6 worm cellular contexts compared by ENCODE assay signal in the genomic region with DNA sequence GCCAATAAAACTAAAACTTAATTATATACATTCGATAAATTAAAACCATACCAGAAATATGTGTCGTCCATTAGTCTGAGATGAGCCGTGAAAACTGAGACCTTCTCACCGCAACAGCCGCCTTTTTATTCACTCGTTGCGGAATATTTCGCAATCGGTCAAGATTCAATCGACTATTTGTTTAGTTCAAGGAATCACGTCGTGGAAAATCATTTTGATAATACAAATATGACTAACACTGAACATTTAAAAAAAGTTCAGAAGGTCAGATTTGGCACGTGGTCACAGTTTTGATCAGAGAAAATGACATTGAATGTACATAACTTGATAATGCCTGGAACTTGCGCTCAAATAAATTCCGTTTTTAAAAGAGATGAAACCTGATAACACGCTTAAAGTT.
TF ChIP-seq lines count a peak whose summit lies in the region.

Gene F17C11.11 (minus strand): TSS at position 79 of the 400 bp plus-strand sequence.

TF ChIP-seq in whole organism, L1 larva, 84 proteins besides CTCF, POLR2A, EP300 and RAD21 (continues in another document):
- TF ChIP-seq tbx-2 (tag; optimal IDR thresholded peaks at IDR 0.05; lab: Kevin White, UChicago) (no peak), nhr-71 (tag; optimal IDR thresholded peaks at IDR 0.05; lab: Kevin White, UChicago) (peak; percentile 48), fos-1 (tag; optimal IDR thresholded peaks at IDR 0.05; lab: Kevin White, UChicago) (no peak), rnt-1 (tag; optimal IDR thresholded peaks at IDR 0.05; lab: Kevin White, UChicago) (peak; percentile 52), xbp-1 (tag; optimal IDR thresholded peaks at IDR 0.05; lab: Kevin White, UChicago) (no peak), mep-1 (tag; optimal IDR thresholded peaks at IDR 0.05; lab: Kevin White, UChicago) (peak; percentile 3), mdl-1 (tag; optimal IDR thresholded peaks at IDR 0.05; lab: Kevin White, UChicago) (peak in 1 of 2 experiments; percentile 32), nhr-20 (tag; optimal IDR thresholded peaks at IDR 0.05; lab: Kevin White, UChicago) (peak; percentile 10), egl-27 (tag; optimal IDR thresholded peaks at IDR 0.05; lab: Kevin White, UChicago) (no peak), lin-14 (GFP tag; optimal IDR thresholded peaks at IDR 0.05; lab: Kevin White, UChicago) (peak; percentile 27), efl-1 (optimal IDR thresholded peaks at IDR 0.05; lab: Kevin White, UChicago) (no peak), efl-1 (GFP tag; optimal IDR thresholded peaks at IDR 0.05 in 1 of 2; lab: Kevin White, UChicago) (peak; percentile 1 to 17), elt-2 (tag; optimal IDR thresholded peaks at IDR 0.05; lab: Kevin White, UChicago) (peak; percentile 73), lsy-2 (tag; optimal IDR thresholded peaks at IDR 0.05; lab: Kevin White, UChicago) (peak in 1 of 2 experiments; percentile 1)

TF ChIP-seq in whole organism, L2 larva, 48 proteins besides CTCF, POLR2A, EP300 and RAD21 (continues in another document):
- no peak for TF ChIP-seq lin-39 (tag; optimal IDR thresholded peaks at IDR 0.05; lab: Kevin White, UChicago)
- no peak for TF ChIP-seq ztf-11 (tag; optimal IDR thresholded peaks at IDR 0.05; lab: Kevin White, UChicago)
- no peak for TF ChIP-seq alr-1 (tag; optimal IDR thresholded peaks at IDR 0.05; lab: Kevin White, UChicago)
- no peak for TF ChIP-seq blmp-1 (tag; optimal IDR thresholded peaks at IDR 0.05; lab: Kevin White, UChicago; ENCODE audit: insufficient read depth)
- TF ChIP-seq mdl-1 (tag; optimal IDR thresholded peaks at IDR 0.05; lab: Kevin White, UChicago): no peak
- no peak for TF ChIP-seq snpc-4 (tag; optimal IDR thresholded peaks at IDR 0.05; lab: Kevin White, UChicago)
- peak; percentile 68 for TF ChIP-seq sma-9 (GFP tag; optimal IDR thresholded peaks at IDR 0.05; lab: Kevin White, UChicago)
- TF ChIP-seq sma-9 (tag; optimal IDR thresholded peaks at IDR 0.05; lab: Kevin White, UChicago): no peak
- TF ChIP-seq C34F6.9 (tag; optimal IDR thresholded peaks at IDR 0.05; lab: Kevin White, UChicago): peak; percentile 28
- TF ChIP-seq Y55F3AM.14 (GFP tag; optimal IDR thresholded peaks at IDR 0.05; lab: Kevin White, UChicago): no peak
- TF ChIP-seq elt-1 (tag; optimal IDR thresholded peaks at IDR 0.05; lab: Kevin White, UChicago): no peak
- peak; percentile 58 for TF ChIP-seq fos-1 (tag; optimal IDR thresholded peaks at IDR 0.05; lab: Kevin White, UChicago)
- no peak for TF ChIP-seq lsy-2 (tag; optimal IDR thresholded peaks at IDR 0.05; lab: Kevin White, UChicago)
- TF ChIP-seq F13H6.1 (tag; optimal IDR thresholded peaks at IDR 0.05; lab: Kevin White, UChicago): peak; percentile 26
- TF ChIP-seq unc-39 (tag; optimal IDR thresholded peaks at IDR 0.05; lab: Kevin White, UChicago): no peak

TF ChIP-seq in whole organism, L3 larva, 47 proteins besides CTCF, POLR2A, EP300 and RAD21 (continues in another document):
- TF ChIP-seq elt-1 (tag; optimal IDR thresholded peaks at IDR 0.05; lab: Kevin White, UChicago) (no peak), ceh-82 (tag; optimal IDR thresholded peaks at IDR 0.05; lab: Kevin White, UChicago) (no peak), ama-1 (optimal IDR thresholded peaks at IDR 0.05; lab: Kevin White, UChicago) (no peak), pqm-1 (tag; optimal IDR thresholded peaks at IDR 0.05; lab: Kevin White, UChicago) (peak; percentile 62), elt-2 (tag; optimal IDR thresholded peaks at IDR 0.05; lab: Kevin White, UChicago) (peak; percentile 77), sea-2 (GFP tag; optimal IDR thresholded peaks at IDR 0.05; lab: Kevin White, UChicago) (no peak), aly-2 (tag; optimal IDR thresholded peaks at IDR 0.05; lab: Kevin White, UChicago) (no peak), lin-15B (tag; optimal IDR thresholded peaks at IDR 0.05; lab: Kevin White, UChicago) (no peak), nhr-23 (tag; optimal IDR thresholded peaks at IDR 0.05; lab: Kevin White, UChicago) (peak; percentile 4), pha-4 (tag; optimal IDR thresholded peaks at IDR 0.05; lab: Kevin White, UChicago) (peak; percentile 6), mml-1 (tag; optimal IDR thresholded peaks at IDR 0.05; lab: Kevin White, UChicago) (no peak), fkh-2 (tag; optimal IDR thresholded peaks at IDR 0.05; lab: Kevin White, UChicago) (no peak), fkh-10 (GFP tag; optimal IDR thresholded peaks at IDR 0.05; lab: Kevin White, UChicago) (no peak), snpc-4 (tag; optimal IDR thresholded peaks at IDR 0.05; lab: Kevin White, UChicago) (no peak), ceh-28 (tag; optimal IDR thresholded peaks at IDR 0.05; lab: Kevin White, UChicago) (no peak), nhr-12 (tag; optimal IDR thresholded peaks at IDR 0.05; lab: Kevin White, UChicago) (no peak)

TF ChIP-seq in whole organism, L4 larva, 104 proteins besides CTCF, POLR2A, EP300 and RAD21 (continues in another document):
- TF ChIP-seq daf-16 (GFP tag; optimal IDR thresholded peaks at IDR 0.05; lab: Kevin White, UChicago): no peak
- TF ChIP-seq daf-16 (tag; optimal IDR thresholded peaks at IDR 0.05; lab: Kevin White, UChicago): peak; percentile 77
- peak; percentile 83 for TF ChIP-seq aha-1 (tag; lab: Kevin White, UChicago)
- peak in 1 of 2 experiments; percentile 6 for TF ChIP-seq hif-1 (tag; optimal IDR thresholded peaks at IDR 0.05; lab: Kevin White, UChicago)
- no peak for TF ChIP-seq pqm-1 (tag; optimal IDR thresholded peaks at IDR 0.05; lab: Kevin White, UChicago)
- TF ChIP-seq mxl-3 (GFP tag; optimal IDR thresholded peaks at IDR 0.05; lab: Kevin White, UChicago): peak; percentile 35
- TF ChIP-seq zfp-2 (tag; optimal IDR thresholded peaks at IDR 0.05; lab: Kevin White, UChicago): no peak
- peak; percentile 88 for TF ChIP-seq dve-1 (tag; optimal IDR thresholded peaks at IDR 0.05; lab: Kevin White, UChicago; ENCODE audit: insufficient read depth)
- TF ChIP-seq nhr-237 (tag; optimal IDR thresholded peaks at IDR 0.05; lab: Kevin White, UChicago): no peak
- TF ChIP-seq cey-2 (tag; optimal IDR thresholded peaks at IDR 0.05; lab: Kevin White, UChicago; ENCODE audit: borderline replicate concordance, insufficient read depth): peak; percentile 43
- TF ChIP-seq nhr-6 (tag; optimal IDR thresholded peaks at IDR 0.05; lab: Kevin White, UChicago): peak; percentile 36
- peak; percentile 24 for TF ChIP-seq nhr-48 (tag; optimal IDR thresholded peaks at IDR 0.05; lab: Kevin White, UChicago)
- TF ChIP-seq zip-2 (tag; optimal IDR thresholded peaks at IDR 0.05; lab: Kevin White, UChicago): peak; percentile 96
- peak; percentile 77 for TF ChIP-seq dmd-6 (GFP tag; IDR thresholded peaks at IDR 0.05; lab: Robert Waterston, UW)
- peak in 1 of 2 experiments; percentile 44 for TF ChIP-seq mdl-1 (tag; optimal IDR thresholded peaks at IDR 0.05; lab: Kevin White, UChicago)
- peak; percentile 76 for TF ChIP-seq ztf-7 (tag; optimal IDR thresholded peaks at IDR 0.05; lab: Kevin White, UChicago)

TF ChIP-seq in whole organism, mixed stage, embryonic, 35 proteins besides CTCF, POLR2A, EP300 and RAD21:
- TF ChIP-seq lin-32 (GFP tag; optimal IDR thresholded peaks at IDR 0.05; lab: Kevin White, UChicago) (no peak), elt-1 (tag; optimal IDR thresholded peaks at IDR 0.05; lab: Kevin White, UChicago; ENCODE audit: borderline replicate concordance, insufficient read depth) (no peak), hlh-1 (tag; optimal IDR thresholded peaks at IDR 0.05; lab: Kevin White, UChicago) (peak; percentile 5)

TF ChIP-seq in whole organism, young adult, 124 proteins besides CTCF, POLR2A, EP300 and RAD21:
- TF ChIP-seq B0336.3 (GFP tag; IDR thresholded peaks at IDR 0.05; lab: Robert Waterston, UW) (0 out of 2 replicates have a peak, but pooled peaks have one; percentile 19), chd-7 (tag; optimal IDR thresholded peaks at IDR 0.05; lab: Kevin White, UChicago) (peak; percentile 20), cebp-1 (GFP tag; IDR thresholded peaks at IDR 0.05; lab: Robert Waterston, UW) (peak; percentile 95), cebp-1 (tag; optimal IDR thresholded peaks at IDR 0.05; lab: Kevin White, UChicago) (peak; percentile 99), tbx-9 (tag; optimal IDR thresholded peaks at IDR 0.05; lab: Kevin White, UChicago; ENCODE audit: borderline replicate concordance) (no peak), let-607 (tag; optimal IDR thresholded peaks at IDR 0.05; lab: Kevin White, UChicago) (no peak), ztf-6 (GFP tag; IDR thresholded peaks at IDR 0.05; lab: Robert Waterston, UW) (no peak), F57A8.1 (GFP tag; optimal IDR thresholded peaks at IDR 0.05; lab: Kevin White, UChicago) (no peak), nfyb-1 (GFP tag; IDR thresholded peaks at IDR 0.05; lab: Robert Waterston, UW) (no peak), ZK185.1 (tag; optimal IDR thresholded peaks at IDR 0.05; lab: Kevin White, UChicago; ENCODE audit: poor library complexity, severe bottlenecking) (peak; percentile 22), nhr-80 (tag; optimal IDR thresholded peaks at IDR 0.05; lab: Kevin White, UChicago) (peak; percentile 80), dpl-1 (GFP tag; optimal IDR thresholded peaks at IDR 0.05; lab: Kevin White, UChicago) (no peak), F55B11.4 (tag; optimal IDR thresholded peaks at IDR 0.05; lab: Kevin White, UChicago; ENCODE audit: borderline replicate concordance, insufficient read depth) (no peak), ztf-18 (tag; optimal IDR thresholded peaks at IDR 0.05; lab: Kevin White, UChicago) (no peak), snpc-1.1 (tag; optimal IDR thresholded peaks at IDR 0.05; lab: Kevin White, UChicago; ENCODE audit: insufficient read depth) (no peak)
